Worm (Caenorhabditis elegans): ENCODE results near the gene ubh-4.

DNA sequence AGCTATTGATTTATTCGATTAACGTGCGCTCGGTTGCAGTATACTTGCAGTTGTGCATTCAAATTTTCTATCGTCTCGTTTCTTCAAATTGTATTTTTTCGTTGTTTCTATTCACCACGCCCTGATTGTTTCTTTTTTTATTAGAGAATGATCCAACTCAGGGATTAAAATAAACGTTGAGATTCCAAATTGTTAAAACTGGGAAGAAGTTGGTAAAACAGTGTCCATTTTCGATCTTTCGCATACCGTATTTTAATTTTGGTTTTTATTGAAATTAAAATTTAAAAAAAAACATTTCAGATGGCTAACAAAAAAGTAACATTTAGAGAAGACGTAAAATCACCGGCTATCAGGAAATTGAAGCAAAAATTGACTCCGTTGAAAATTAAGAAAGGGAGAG, 7.9 kb upstream of the ubh-4 start, which contains the start of gene apn-1:
- no peak for TF ChIP-seq pha-4 (tag; optimal IDR thresholded peaks at IDR 0.05)
- TF ChIP-seq nhr-12 (tag; optimal IDR thresholded peaks at IDR 0.05) = no peak
- no peak for TF ChIP-seq unc-62 (GFP tag; optimal IDR thresholded peaks at IDR 0.05)
- TF ChIP-seq mep-1 (tag; optimal IDR thresholded peaks at IDR 0.05) = no peak
- TF ChIP-seq bed-3 (GFP tag; optimal IDR thresholded peaks at IDR 0.05) = no peak
- TF ChIP-seq elt-1 (tag; optimal IDR thresholded peaks at IDR 0.05; ENCODE audit: borderline replicate concordance, insufficient read depth) = no peak
- no peak for TF ChIP-seq nhr-28 (tag; optimal IDR thresholded peaks at IDR 0.05)
- TF ChIP-seq elt-3 (tag; optimal IDR thresholded peaks at IDR 0.05) = no peak
- no peak for TF ChIP-seq lin-13 (tag; optimal IDR thresholded peaks at IDR 0.05)
- TF ChIP-seq lsy-2 (tag; optimal IDR thresholded peaks at IDR 0.05) = no peak
- TF ChIP-seq blmp-1 (tag; optimal IDR thresholded peaks at IDR 0.05) = no peak
- no peak for TF ChIP-seq unc-39 (tag; optimal IDR thresholded peaks at IDR 0.05)
- no peak for TF ChIP-seq snpc-4 (tag; optimal IDR thresholded peaks at IDR 0.05)
- TF ChIP-seq zip-8 (tag; optimal IDR thresholded peaks at IDR 0.05) = no peak
